Worm (Caenorhabditis elegans): ENCODE results near the gene ceh-86.

DNA sequence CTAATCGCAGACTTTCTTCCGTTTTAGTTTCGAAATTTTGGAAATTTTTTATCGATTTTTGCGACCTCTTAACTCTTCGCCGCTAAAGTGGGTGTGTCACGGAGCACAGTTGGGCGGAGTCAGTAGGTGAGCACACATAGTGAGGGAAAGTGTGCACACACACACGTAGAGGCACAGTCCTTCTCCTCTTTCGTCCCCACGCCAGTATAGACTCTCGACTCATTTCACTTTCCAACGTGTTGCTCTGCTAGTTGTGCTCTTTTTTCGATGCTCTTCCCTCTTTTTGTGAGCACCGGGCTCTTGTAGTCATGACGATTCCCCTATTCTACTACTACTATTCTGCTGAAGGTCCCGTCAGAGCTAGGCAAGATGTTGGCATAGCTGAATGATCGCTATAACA, 20.6 kb upstream of the ceh-86 start:
- TF ChIP-seq dmd-4 (tag; optimal IDR thresholded peaks at IDR 0.05; ENCODE audit: borderline replicate concordance), result no peak
- TF ChIP-seq pax-1 (tag; optimal IDR thresholded peaks at IDR 0.05), result no peak
- TF ChIP-seq ama-1 (optimal IDR thresholded peaks at IDR 0.05), result peak; percentile 78
- TF ChIP-seq pqm-1 (tag; optimal IDR thresholded peaks at IDR 0.05), result no peak
- TF ChIP-seq rnt-1 (tag; optimal IDR thresholded peaks at IDR 0.05), result no peak
- no peak for TF ChIP-seq nhr-11 (tag; optimal IDR thresholded peaks at IDR 0.05)
- peak; percentile 23 for TF ChIP-seq pha-2 (tag; optimal IDR thresholded peaks at IDR 0.05)
- no peak for TF ChIP-seq hlh-8 (tag; optimal IDR thresholded peaks at IDR 0.05)
- TF ChIP-seq ets-4 (tag; optimal IDR thresholded peaks at IDR 0.05), result no peak
- no peak for TF ChIP-seq tbx-7 (tag; optimal IDR thresholded peaks at IDR 0.05)
- no peak for TF ChIP-seq dve-1 (tag; optimal IDR thresholded peaks at IDR 0.05)
- no peak for TF ChIP-seq ceh-19 (GFP tag; optimal IDR thresholded peaks at IDR 0.05)
- TF ChIP-seq hlh-30 (tag; optimal IDR thresholded peaks at IDR 0.05; ENCODE audit: insufficient read depth), result no peak
- TF ChIP-seq ztf-16 (tag; optimal IDR thresholded peaks at IDR 0.05), result no peak
